Worm (Caenorhabditis elegans) whole organism, early embryonic: ENCODE data around the gene rnf-121.

Experiments
- B0310.2 ChIP-seq: sonication (generic microtip); optimal IDR thresholded peaks from 2 replicates; lab custom pipeline; 2016; ENCODE audit warnings: mild to moderate bottlenecking, missing genetic modification characterization, missing compliant biosample characterization
- F13C5.2 ChIP-seq: sonication (generic microtip); optimal IDR thresholded peaks from 2 replicates; lab custom pipeline; 2017; ENCODE audit warnings: mild to moderate bottlenecking, missing genetic modification characterization, inconsistent platforms, missing compliant biosample characterization
- aly-1 ChIP-seq: sonication (generic microtip); optimal IDR thresholded peaks from 2 replicates; lab custom pipeline; 2016; ENCODE audit warnings: missing genetic modification characterization, missing compliant biosample characterization
- ama-1 ChIP-seq: fragments of 150-350 bp; optimal IDR thresholded peaks from 2 replicates; lab custom pipeline; 2014
- ceh-13 ChIP-seq: fragments of 200-800 bp; sonication (Bioruptor generic); optimal IDR thresholded peaks from 2 replicates; lab custom pipeline; 2018; ENCODE audit warnings: mild to moderate bottlenecking, missing genetic modification characterization, missing compliant biosample characterization
- ceh-36 ChIP-seq: sonication (generic microtip); optimal IDR thresholded peaks from 2 replicates; lab custom pipeline; 2016; ENCODE audit warnings: missing genetic modification characterization, inconsistent platforms, missing compliant biosample characterization
- ets-7 ChIP-seq: sonication (generic microtip); optimal IDR thresholded peaks from 2 replicates; lab custom pipeline; 2016; ENCODE audit warnings: missing genotype, missing genetic modification characterization, missing compliant biosample characterization
- flt-1 ChIP-seq: fragments of 200-800 bp; sonication (Bioruptor generic); IDR thresholded peaks from 2 replicates; pipeline ENCODE4 v1.3.6; 2022; ENCODE audit warnings: missing genetic modification characterization, missing compliant biosample characterization
- hmbx-1 ChIP-seq: sonication (generic microtip); optimal IDR thresholded peaks from 2 replicates; lab custom pipeline; 2016; ENCODE audit warnings: mild to moderate bottlenecking, missing genetic modification characterization, missing compliant biosample characterization
- hmg-4 ChIP-seq: fragments of 200-800 bp; sonication (Bioruptor generic); optimal IDR thresholded peaks from 2 replicates; lab custom pipeline; 2018; ENCODE audit warnings: mild to moderate bottlenecking, missing genetic modification characterization, missing compliant biosample characterization
- hnd-1 ChIP-seq: sonication (generic microtip); optimal IDR thresholded peaks from 2 replicates; lab custom pipeline; 2016; ENCODE audit warnings: missing genetic modification characterization, missing compliant biosample characterization
- pes-1 ChIP-seq: fragments of 200-800 bp; sonication (Bioruptor generic); IDR thresholded peaks from 2 replicates; pipeline ENCODE4 v1.3.6; 2022; ENCODE audit warnings: missing genetic modification reagents, missing genetic modification characterization, missing compliant biosample characterization
- scrt-1 ChIP-seq: fragments of 200-800 bp; sonication (Bioruptor generic); IDR thresholded peaks from 2 replicates; pipeline ENCODE4 v1.3.6; 2022; ENCODE audit warnings: missing genetic modification characterization, missing compliant biosample characterization
- sea-1 ChIP-seq: fragments of 200-800 bp; sonication (Bioruptor generic); conservative IDR thresholded peaks from 2 replicates; pipeline ENCODE4 v1.3.6; 2022; ENCODE audit warnings: missing genetic modification characterization, missing compliant biosample characterization
- tbx-11 ChIP-seq: fragments of 200-800 bp; sonication (Bioruptor generic); IDR thresholded peaks from 2 replicates; pipeline ENCODE4 v1.3.6; 2022; ENCODE audit warnings: missing genetic modification characterization, missing compliant biosample characterization
- tbx-37 ChIP-seq: fragments of 200-800 bp; sonication (Bioruptor generic); conservative IDR thresholded peaks from 2 replicates; pipeline ENCODE4 v1.3.6; 2022; ENCODE audit warnings: missing genetic modification reagents, missing genetic modification characterization, missing compliant biosample characterization
- tra-4 ChIP-seq: sonication (generic microtip); optimal IDR thresholded peaks from 2 replicates; lab custom pipeline; 2017; ENCODE audit warnings: missing genetic modification characterization, missing compliant biosample characterization

Gene rnf-121

DNA sequence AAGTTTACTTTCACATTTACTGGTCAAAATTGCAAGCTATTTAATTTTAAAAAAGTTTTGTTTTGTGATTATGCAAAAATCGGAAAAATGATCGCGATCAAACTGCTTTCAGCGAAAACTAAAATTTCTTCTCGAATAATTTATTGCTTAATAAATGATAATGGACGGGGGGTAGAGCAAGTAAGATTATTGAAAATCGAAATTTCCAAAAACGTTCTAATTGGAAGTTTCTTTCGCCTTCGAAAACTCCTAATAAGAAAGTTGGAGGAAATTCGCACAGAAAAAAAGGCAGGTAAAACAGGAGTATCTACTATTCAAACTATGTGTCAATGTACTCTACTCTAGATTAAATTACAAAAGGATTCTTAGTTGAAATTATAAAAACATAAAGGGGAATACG is 1.5 kb upstream of the rnf-121 start:
- no peak for TF ChIP-seq F13C5.2 (tag; lab: Kevin White, UChicago)
- no peak for TF ChIP-seq aly-1 (tag; lab: Kevin White, UChicago)
- TF ChIP-seq flt-1 (GFP tag; lab: Robert Waterston, UW) = no peak
- no peak for TF ChIP-seq sea-1 (GFP tag; lab: Robert Waterston, UW)
- no peak for TF ChIP-seq hnd-1 (tag; lab: Kevin White, UChicago)
- no peak for TF ChIP-seq hmbx-1
- TF ChIP-seq ama-1 (lab: Kevin White, UChicago) = no peak
- TF ChIP-seq tra-4 = no peak
- no peak for TF ChIP-seq ets-7 (tag; lab: Kevin White, UChicago)

DNA sequence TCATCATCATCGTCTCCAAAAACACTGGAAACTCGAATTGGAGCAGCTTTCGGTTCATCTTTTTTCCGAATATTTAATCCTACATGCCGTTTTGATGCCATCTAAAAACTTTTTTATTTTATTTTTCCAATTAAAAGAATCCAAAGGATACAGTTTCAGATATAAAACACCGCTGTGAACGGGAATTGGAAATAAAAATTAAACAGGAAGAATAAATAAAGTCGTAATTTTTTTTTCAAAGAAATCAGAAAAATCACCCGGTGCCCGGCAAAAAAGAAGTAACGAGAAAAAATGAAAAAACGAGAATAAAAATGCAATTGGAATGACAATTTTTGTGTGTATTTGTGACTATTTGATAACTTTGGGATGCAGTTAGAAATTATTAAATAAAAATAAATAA is 2.1 kb downstream of the rnf-121 start, which contains the start of gene ccdc-55:
ccdc-55 (minus strand) TSS at position 101 of the 400 bp plus-strand sequence.
- no peak for TF ChIP-seq ets-7 (tag; lab: Kevin White, UChicago)

DNA sequence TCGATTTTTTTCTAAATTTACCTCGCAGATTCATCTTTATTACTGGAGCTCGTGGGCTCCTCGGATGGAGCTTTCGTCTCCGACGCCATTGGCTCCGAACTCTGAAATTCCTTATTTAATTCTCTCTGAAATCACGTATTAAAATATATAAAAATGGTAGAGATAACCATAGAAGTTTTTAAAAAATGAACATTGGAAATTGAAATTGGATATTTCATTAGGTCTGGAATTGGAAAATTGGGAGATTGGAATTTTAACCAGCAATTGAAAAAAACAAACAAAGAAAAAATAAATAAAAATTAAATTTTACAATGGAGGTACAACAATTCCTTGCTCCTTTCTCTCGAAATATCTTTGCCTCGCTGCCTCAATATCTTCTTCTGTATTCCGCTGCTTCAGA is 4.0 kb downstream of the rnf-121 start, which contains the start of gene rnf-5:
rnf-5 (minus strand) TSS at position 101 of the 400 bp plus-strand sequence.
- TF ChIP-seq ama-1 (lab: Kevin White, UChicago) (no peak), tbx-11 (GFP tag; lab: Robert Waterston, UW) (no peak), hmbx-1 (no peak), tbx-37 (no peak), hmg-4 (GFP tag; lab: Kevin White, UChicago) (no peak)

DNA sequence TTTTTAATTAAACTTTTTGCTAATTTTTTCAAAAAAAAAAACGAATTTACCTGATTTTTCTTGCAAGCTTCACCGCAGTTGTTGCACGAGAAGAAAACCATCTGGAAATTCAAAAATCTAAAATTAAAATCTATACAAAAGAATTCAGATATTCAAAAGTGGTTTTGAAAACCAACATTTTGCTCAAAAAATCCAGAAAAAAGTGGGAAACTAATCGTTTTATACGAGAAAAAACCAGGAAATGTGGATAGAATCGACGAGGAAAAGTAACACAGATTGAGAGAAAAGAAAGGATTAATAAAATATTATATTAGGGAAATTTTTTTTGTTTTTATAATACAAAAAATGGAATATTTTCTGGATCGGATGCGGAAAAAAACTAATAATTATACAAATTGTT is 6.7 kb downstream of the rnf-121 start, which contains the start of gene C16C10.8:
C16C10.8 (minus strand) TSS at position 101 of the 400 bp plus-strand sequence.
- TF ChIP-seq tbx-37 = no peak
- no peak for TF ChIP-seq ama-1 (lab: Kevin White, UChicago)
- TF ChIP-seq sea-1 (GFP tag; lab: Robert Waterston, UW) = no peak
- no peak for TF ChIP-seq tbx-11 (GFP tag; lab: Robert Waterston, UW)
- TF ChIP-seq aly-1 (tag; lab: Kevin White, UChicago) = no peak
- no peak for TF ChIP-seq hnd-1 (tag; lab: Kevin White, UChicago)
- no peak for TF ChIP-seq B0310.2
- no peak for TF ChIP-seq hmbx-1
- TF ChIP-seq pes-1 (GFP tag; lab: Robert Waterston, UW) = no peak
- TF ChIP-seq hmg-4 (GFP tag; lab: Kevin White, UChicago) = no peak
- no peak for TF ChIP-seq flt-1 (GFP tag; lab: Robert Waterston, UW)
- TF ChIP-seq scrt-1 (GFP tag; lab: Robert Waterston, UW) = no peak
- TF ChIP-seq ceh-36 (tag; lab: Kevin White, UChicago) = no peak
- TF ChIP-seq ets-7 (tag; lab: Kevin White, UChicago) = no peak
- TF ChIP-seq ceh-13 (GFP tag; lab: Kevin White, UChicago) = no peak
- TF ChIP-seq tra-4 = no peak
- no peak for TF ChIP-seq F13C5.2 (tag; lab: Kevin White, UChicago)

DNA sequence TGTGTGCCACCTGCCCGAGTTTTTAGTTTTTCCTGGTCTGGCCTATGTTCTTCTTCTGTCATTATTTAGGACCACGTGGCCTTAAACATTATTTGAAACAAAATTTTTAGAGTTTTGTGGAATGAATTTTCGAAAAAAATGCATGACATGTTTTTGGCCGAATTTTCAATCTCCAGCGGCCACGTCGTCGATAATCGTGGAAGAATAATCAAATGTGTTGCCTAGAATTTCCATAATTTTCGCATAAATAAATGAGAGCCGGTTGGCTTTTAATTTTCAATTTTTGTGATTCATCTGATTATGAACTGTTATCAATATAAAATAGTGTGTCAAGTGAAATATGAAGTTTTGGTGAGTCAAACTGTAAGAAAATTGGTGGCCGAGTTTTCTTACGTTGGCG is 9.8 kb downstream of the rnf-121 start, which contains the start of gene C01G12.16:
C01G12.16 (plus strand) TSS at position 301 of the 400 bp plus-strand sequence.
- TF ChIP-seq ets-7 (tag; lab: Kevin White, UChicago) = no peak
- TF ChIP-seq ceh-36 (tag; lab: Kevin White, UChicago) = no peak
- TF ChIP-seq ama-1 (lab: Kevin White, UChicago) = no peak
- TF ChIP-seq tbx-37 = no peak
- TF ChIP-seq aly-1 (tag; lab: Kevin White, UChicago) = no peak
- TF ChIP-seq tbx-11 (GFP tag; lab: Robert Waterston, UW) = no peak
- no peak for TF ChIP-seq ceh-13 (GFP tag; lab: Kevin White, UChicago)
- TF ChIP-seq hmbx-1 = no peak
- TF ChIP-seq B0310.2 = no peak
- no peak for TF ChIP-seq flt-1 (GFP tag; lab: Robert Waterston, UW)
- no peak for TF ChIP-seq F13C5.2 (tag; lab: Kevin White, UChicago)
- TF ChIP-seq hnd-1 (tag; lab: Kevin White, UChicago) = no peak
- no peak for TF ChIP-seq scrt-1 (GFP tag; lab: Robert Waterston, UW)
- TF ChIP-seq tra-4 = no peak
- TF ChIP-seq sea-1 (GFP tag; lab: Robert Waterston, UW) = no peak
- TF ChIP-seq pes-1 (GFP tag; lab: Robert Waterston, UW) = no peak
- no peak for TF ChIP-seq hmg-4 (GFP tag; lab: Kevin White, UChicago)

DNA sequence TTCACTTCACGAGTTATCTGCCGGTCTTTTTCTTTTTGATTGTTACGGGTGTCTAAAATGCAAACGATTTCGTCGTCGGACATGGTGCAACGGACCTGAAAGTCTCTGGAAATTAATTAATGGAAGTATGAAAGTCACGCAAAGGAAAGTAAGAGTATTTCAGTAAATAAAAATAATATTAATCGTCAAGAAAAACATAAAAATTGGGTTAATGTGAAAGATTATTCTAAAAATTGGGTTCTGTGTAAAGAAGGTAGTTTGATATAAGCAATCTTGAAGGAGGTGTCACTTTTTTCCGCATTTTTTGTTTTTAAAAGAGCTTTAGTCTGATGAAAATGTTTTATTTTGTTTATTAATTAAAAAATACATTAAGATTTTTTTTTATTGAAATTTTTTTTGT is 13.5 kb downstream of the rnf-121 start, which contains the start of gene C16C10.9:
C16C10.9 (minus strand) TSS at position 101 of the 400 bp plus-strand sequence.
- TF ChIP-seq aly-1 (tag; lab: Kevin White, UChicago) (no peak), ets-7 (tag; lab: Kevin White, UChicago) (no peak), tra-4 (no peak), B0310.2 (no peak), ceh-36 (tag; lab: Kevin White, UChicago) (no peak), tbx-37 (no peak), tbx-11 (GFP tag; lab: Robert Waterston, UW) (no peak), ceh-13 (GFP tag; lab: Kevin White, UChicago) (no peak), F13C5.2 (tag; lab: Kevin White, UChicago) (no peak), hnd-1 (tag; lab: Kevin White, UChicago) (no peak), pes-1 (GFP tag; lab: Robert Waterston, UW) (no peak), flt-1 (GFP tag; lab: Robert Waterston, UW) (no peak), ama-1 (lab: Kevin White, UChicago) (no peak), sea-1 (GFP tag; lab: Robert Waterston, UW) (no peak), hmbx-1 (no peak), hmg-4 (GFP tag; lab: Kevin White, UChicago) (no peak), scrt-1 (GFP tag; lab: Robert Waterston, UW) (no peak)

DNA sequence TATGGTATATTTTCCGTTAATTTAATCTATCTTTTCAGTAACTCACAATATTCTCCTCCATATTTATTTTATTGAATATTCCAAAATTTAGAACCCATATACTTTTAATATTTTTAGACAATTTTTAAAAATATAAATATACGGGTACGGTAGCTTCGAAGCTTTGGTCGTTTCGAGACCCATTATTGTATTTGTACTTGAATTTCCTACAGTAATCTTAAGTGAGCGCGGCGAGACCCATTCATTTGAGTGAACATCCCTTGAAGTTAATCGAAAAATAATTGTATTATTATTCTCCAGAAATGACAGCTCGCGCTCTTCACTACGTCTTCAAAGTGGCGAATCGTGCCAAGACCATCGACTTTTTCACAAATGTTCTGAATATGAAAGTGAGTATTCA is 17.5 kb downstream of the rnf-121 start, which contains the start of gene glod-4:
glod-4 (plus strand) TSS at position 301 of the 400 bp plus-strand sequence.
- no peak for TF ChIP-seq ama-1 (lab: Kevin White, UChicago)
- TF ChIP-seq hmg-4 (GFP tag; lab: Kevin White, UChicago) = no peak
- TF ChIP-seq hnd-1 (tag; lab: Kevin White, UChicago) = no peak
